Worm (Caenorhabditis elegans): ENCODE data around the gene R01H2.8.

R01H2.8 gene

DNA sequence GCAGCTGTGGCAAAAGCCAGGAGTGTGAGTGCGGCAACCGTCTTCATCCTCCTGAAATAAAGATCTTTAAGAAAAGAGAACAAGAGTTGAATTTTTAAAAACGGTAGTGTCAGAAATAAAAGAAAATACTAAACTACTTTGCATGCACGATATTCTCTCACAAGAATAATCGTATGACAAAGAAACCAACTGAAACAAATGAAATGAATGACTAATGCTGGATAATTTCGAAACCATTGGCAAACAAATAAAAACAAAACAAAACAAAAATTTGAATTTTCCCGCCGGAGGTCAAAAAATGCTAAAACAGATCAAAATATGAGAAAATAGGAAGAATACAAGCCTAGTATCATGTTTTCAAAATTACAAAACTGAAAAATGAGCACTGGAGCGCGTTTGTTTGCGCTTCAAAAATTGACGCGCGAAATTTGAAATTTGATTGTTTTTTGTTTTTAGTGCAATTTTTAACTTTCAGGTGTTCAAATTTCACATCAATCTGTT lies 35.1 kb downstream of the R01H2.8 start, which contains the start of gene cpg-2:
Gene cpg-2, minus strand, starts transcription at position 51 of the 501 bp plus-strand sequence.
- no peak for TF ChIP-seq pqm-1 (tag; optimal IDR thresholded peaks at IDR 0.05)
- no peak for TF ChIP-seq ceh-82 (tag; optimal IDR thresholded peaks at IDR 0.05)
- TF ChIP-seq egl-5 (tag; optimal IDR thresholded peaks at IDR 0.05): no peak
- no peak for TF ChIP-seq unc-62 (GFP tag; optimal IDR thresholded peaks at IDR 0.05)
- no peak for TF ChIP-seq nhr-77 (tag; optimal IDR thresholded peaks at IDR 0.05)
- no peak for TF ChIP-seq ceh-9 (tag; optimal IDR thresholded peaks at IDR 0.05)
- no peak for TF ChIP-seq daf-12 (tag; optimal IDR thresholded peaks at IDR 0.05)
- TF ChIP-seq nhr-23 (tag; optimal IDR thresholded peaks at IDR 0.05): no peak
- TF ChIP-seq snpc-4 (tag; optimal IDR thresholded peaks at IDR 0.05): no peak
- no peak for TF ChIP-seq ama-1 (optimal IDR thresholded peaks at IDR 0.05)
- no peak for TF ChIP-seq fos-1 (tag; optimal IDR thresholded peaks at IDR 0.05)
- no peak for TF ChIP-seq mml-1 (tag; optimal IDR thresholded peaks at IDR 0.05)
- TF ChIP-seq nhr-12 (tag; optimal IDR thresholded peaks at IDR 0.05): no peak
- no peak for TF ChIP-seq ztf-11 (tag; optimal IDR thresholded peaks at IDR 0.05)
- no peak for TF ChIP-seq unc-39 (tag; optimal IDR thresholded peaks at IDR 0.05)
- no peak for TF ChIP-seq fkh-2 (tag; optimal IDR thresholded peaks at IDR 0.05)
- no peak for TF ChIP-seq hmg-11 (tag; optimal IDR thresholded peaks at IDR 0.05)
- TF ChIP-seq eor-1 (tag; optimal IDR thresholded peaks at IDR 0.05): no peak

ce11 chrIII:7106854-7107253 lies 38.0 kb downstream of the R01H2.8 start:
- TF ChIP-seq pqm-1 (tag; optimal IDR thresholded peaks at IDR 0.05) (peak; percentile 55), ceh-16 (tag; optimal IDR thresholded peaks at IDR 0.05) (no peak), lin-39 (tag; optimal IDR thresholded peaks at IDR 0.05) (no peak), elt-2 (tag; optimal IDR thresholded peaks at IDR 0.05) (peak; percentile 72)

ce11 chrIII:7107965-7108364 lies 39.1 kb downstream of the R01H2.8 start, which contains the start of gene odd-1:
TSS of gene odd-1 (plus strand) at chrIII:7108313.
- peak; percentile 59 for TF ChIP-seq pqm-1 (tag; optimal IDR thresholded peaks at IDR 0.05)
- peak; percentile 77 for TF ChIP-seq elt-2 (tag; optimal IDR thresholded peaks at IDR 0.05)
- TF ChIP-seq pha-4 (tag; optimal IDR thresholded peaks at IDR 0.05): peak; percentile 17
- TF ChIP-seq fkh-2 (tag; optimal IDR thresholded peaks at IDR 0.05): no peak

ce11 chrIII:7111793-7112192 lies 42.9 kb downstream of the R01H2.8 start, which contains the start of gene B0280.7:
TSS of gene B0280.7 (minus strand) at chrIII:7111893.
- TF ChIP-seq nhr-12 (tag; optimal IDR thresholded peaks at IDR 0.05): no peak
- no peak for TF ChIP-seq nhr-11 (tag; optimal IDR thresholded peaks at IDR 0.05)
- no peak for TF ChIP-seq fos-1 (tag; optimal IDR thresholded peaks at IDR 0.05)
- no peak for TF ChIP-seq ztf-4 (tag; optimal IDR thresholded peaks at IDR 0.05)
- no peak for TF ChIP-seq tbx-2 (tag; optimal IDR thresholded peaks at IDR 0.05)
- no peak for TF ChIP-seq nhr-76 (tag; optimal IDR thresholded peaks at IDR 0.05)
- no peak for TF ChIP-seq nhr-28 (tag; optimal IDR thresholded peaks at IDR 0.05)

ce11 chrIII:7112285-7112684 lies 43.4 kb downstream of the R01H2.8 start:
- TF ChIP-seq nhr-11 (tag; optimal IDR thresholded peaks at IDR 0.05): no peak
- no peak for TF ChIP-seq fos-1 (tag; optimal IDR thresholded peaks at IDR 0.05)
- TF ChIP-seq ama-1 (optimal IDR thresholded peaks at IDR 0.05): no peak
- TF ChIP-seq lin-15B (tag; optimal IDR thresholded peaks at IDR 0.05): no peak
- no peak for TF ChIP-seq nhr-237 (tag; optimal IDR thresholded peaks at IDR 0.05)
- TF ChIP-seq egl-27 (tag; optimal IDR thresholded peaks at IDR 0.05): no peak
- no peak for TF ChIP-seq daf-12 (tag; optimal IDR thresholded peaks at IDR 0.05)
- no peak for TF ChIP-seq unc-62 (GFP tag; optimal IDR thresholded peaks at IDR 0.05)
- TF ChIP-seq ZK546.5 (tag; optimal IDR thresholded peaks at IDR 0.05): no peak
- no peak for TF ChIP-seq ceh-28 (tag; optimal IDR thresholded peaks at IDR 0.05)
- no peak for TF ChIP-seq fkh-10 (GFP tag; optimal IDR thresholded peaks at IDR 0.05)
- TF ChIP-seq elt-1 (tag; optimal IDR thresholded peaks at IDR 0.05): no peak
- no peak for TF ChIP-seq pha-4 (tag; optimal IDR thresholded peaks at IDR 0.05)

DNA sequence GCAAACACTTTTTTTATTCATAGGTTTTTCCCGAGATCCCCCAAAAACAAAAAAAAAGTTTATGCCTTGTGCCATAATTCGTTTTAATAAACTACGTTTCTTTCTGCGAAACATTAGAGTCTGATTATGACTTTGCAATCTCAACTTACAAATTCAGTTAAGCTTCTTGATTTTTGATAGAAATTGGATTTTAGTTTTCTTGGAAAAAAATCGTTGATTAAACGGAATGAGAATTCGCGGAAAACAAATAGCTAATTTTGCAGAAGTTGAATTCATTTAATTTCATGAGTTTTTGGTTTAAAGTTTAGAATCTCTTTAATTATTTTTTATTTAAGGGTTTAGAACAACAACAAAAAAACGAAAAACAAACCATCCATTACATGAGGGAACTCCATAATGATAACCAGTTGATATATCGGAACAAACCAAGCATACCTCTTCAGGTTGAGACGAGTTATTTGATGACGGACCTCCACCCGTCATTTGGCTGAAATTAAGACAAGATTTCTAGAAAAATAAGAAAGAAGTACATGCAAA lies 46.2 kb downstream of the R01H2.8 start, which contains the start of gene nhr-10:
Gene nhr-10, minus strand, starts transcription at position 487 of the 537 bp plus-strand sequence.
- no peak for TF ChIP-seq fkh-10 (GFP tag; optimal IDR thresholded peaks at IDR 0.05)
- TF ChIP-seq lin-15B (tag; optimal IDR thresholded peaks at IDR 0.05): no peak
- peak; percentile 77 for TF ChIP-seq nhr-11 (tag; optimal IDR thresholded peaks at IDR 0.05)

All from whole organism, L3 larva.